Fruit fly (Drosophila melanogaster) whole organism: ENCODE results near the gene kek5.

ENCODE experiments used
- CG8478 ChIP-seq: fragments of >200 bp; optimal IDR thresholded peaks from 2 replicates; lab custom pipeline; 2018; ENCODE audit warnings: inconsistent platforms
- Dll ChIP-seq: fragments of >200 bp; optimal IDR thresholded peaks from 2 replicates; lab custom pipeline; 2017
- EcR ChIP-seq, 2 experiments: fragments of >200 bp; optimal IDR thresholded peaks; 2 replicates each; lab custom pipeline; 2017; ENCODE audit warnings: missing biosample characterization in 2 of 2, missing genetic modification characterization in 2 of 2, missing genetic modification reagents in 2 of 2
- pan ChIP-seq: fragments of >200 bp; optimal IDR thresholded peaks from 2 replicates; lab custom pipeline; 2017
- psq ChIP-seq: fragments of >200 bp; optimal IDR thresholded peaks from 2 replicates; lab custom pipeline; 2017
- usp ChIP-seq: fragments of >200 bp; optimal IDR thresholded peaks from 2 replicates; lab custom pipeline; 2017; ENCODE audit warnings: missing biosample characterization, missing genetic modification characterization, mixed read lengths

DNA sequence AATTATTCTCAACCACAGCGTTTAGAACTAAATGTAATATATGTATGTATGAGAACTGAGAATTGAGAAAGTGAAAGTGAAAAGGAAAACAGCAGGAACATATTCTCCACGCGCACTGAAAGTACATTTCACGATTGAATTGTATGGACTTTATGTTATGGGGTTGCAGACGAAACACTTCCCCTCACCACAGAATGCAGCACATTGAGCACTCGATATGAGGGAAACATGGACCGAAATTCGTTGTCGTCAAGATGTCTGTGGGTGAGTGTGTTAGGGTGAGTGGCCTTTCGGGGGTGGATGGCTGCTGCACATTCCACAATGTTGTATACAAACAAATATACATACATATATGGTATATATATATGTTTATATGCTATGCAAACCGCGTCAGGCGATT, 11.1 kb downstream of the kek5 start:
- TF ChIP-seq pan (no peak), usp (GFP tag; lab: Kevin White, UChicago) (no peak), Dll (no peak), CG8478 (lab: Kevin White, UChicago) (no peak), psq (no peak), EcR (GFP tag; optimal IDR thresholded peaks at IDR 0.05; lab: Kevin White, UChicago) (no peak)
